Fruit fly (Drosophila melanogaster): Measurements from ENCODE around the gene psd.

psd gene

DNA sequence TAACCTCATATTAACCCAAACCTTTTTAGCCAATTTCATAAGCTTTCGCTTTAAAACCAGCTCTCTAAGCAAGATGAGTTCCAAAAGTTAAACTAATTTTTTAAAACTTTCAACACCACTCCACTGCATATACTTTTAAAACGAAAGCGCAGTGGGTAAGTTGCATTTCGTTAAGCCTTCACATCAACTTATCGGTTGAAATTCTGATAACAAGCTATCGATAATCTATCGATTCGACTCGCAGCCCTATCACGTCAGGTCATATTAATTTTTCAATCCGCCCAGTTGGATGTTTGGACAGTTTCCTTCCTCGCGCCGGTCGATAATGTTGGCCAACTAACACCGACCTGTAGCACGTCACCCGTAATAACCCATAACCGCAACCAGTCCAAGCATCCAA lies 21.3 kb upstream of the psd start, which contains the start of gene ifc (continued):
- TF ChIP-seq Stat92E (GFP tag; optimal IDR thresholded peaks at IDR 0.05) (peak in 1 of 3 experiments; percentile 14), CG14014 (GFP tag; IDR thresholded peaks at IDR 0.05) (no peak), ara (GFP tag; IDR thresholded peaks at IDR 0.05) (no peak), CG10209 (GFP tag; optimal IDR thresholded peaks at IDR 0.05) (peak; percentile 20), CG7357 (GFP tag; IDR thresholded peaks at IDR 0.05) (peak; percentile 99), maf-S (GFP tag; optimal IDR thresholded peaks at IDR 0.05) (peak; percentile 43), Trl (optimal IDR thresholded peaks at IDR 0.05) (no peak), Trl (GFP tag; optimal IDR thresholded peaks at IDR 0.05) (peak; percentile 75), CG10979 (tag; optimal IDR thresholded peaks at IDR 0.05) (peak; percentile 36), dm (GFP tag; optimal IDR thresholded peaks at IDR 0.05) (peak; percentile 70), Hr39 (optimal IDR thresholded peaks at IDR 0.05) (no peak), CG10147 (GFP tag; optimal IDR thresholded peaks at IDR 0.05) (no peak), CG13287 (GFP tag; IDR thresholded peaks at IDR 0.05; ENCODE audit: partially characterized antibody) (no peak), Mrtf (GFP tag; IDR thresholded peaks at IDR 0.05) (no peak), CG18764 (GFP tag; optimal IDR thresholded peaks at IDR 0.05) (peak; percentile 40), cato (GFP tag; optimal IDR thresholded peaks at IDR 0.05; ENCODE audit: borderline replicate concordance) (peak; percentile 17), Fer3 (tag; optimal IDR thresholded peaks at IDR 0.05) (peak; percentile 64), CrebB (tag; optimal IDR thresholded peaks at IDR 0.05) (peak; percentile 7), CG3838 (GFP tag; optimal IDR thresholded peaks at IDR 0.05) (no peak), CG10959 (GFP tag; IDR thresholded peaks at IDR 0.05) (no peak), CG8290 (GFP tag; optimal IDR thresholded peaks at IDR 0.05) (peak; percentile 89), CG8290 (tag; optimal IDR thresholded peaks at IDR 0.05) (peak; percentile 43 to 84), CG4404 (GFP tag; IDR thresholded peaks at IDR 0.05) (no peak), hkb (optimal IDR thresholded peaks at IDR 0.05) (peak; percentile 79), hkb (GFP tag; IDR thresholded peaks at IDR 0.05) (no peak), Sin3A (optimal IDR thresholded peaks at IDR 0.05) (peak; percentile 39), Atf6 (GFP tag; IDR thresholded peaks at IDR 0.05) (no peak), CG8944 (GFP tag; optimal IDR thresholded peaks at IDR 0.05) (peak; percentile 40), CG4854 (GFP tag; optimal IDR thresholded peaks at IDR 0.05) (peak; percentile 31), knrl (GFP tag; IDR thresholded peaks at IDR 0.05; ENCODE audit: partially characterized antibody) (no peak), CG3163 (GFP tag; optimal IDR thresholded peaks at IDR 0.05) (peak; percentile 51), CG15479 (GFP tag; optimal IDR thresholded peaks at IDR 0.05) (no peak), HmgZ (tag; optimal IDR thresholded peaks at IDR 0.05) (peak; percentile 82), luna (GFP tag; optimal IDR thresholded peaks at IDR 0.05) (peak; percentile 66), CG34422 (GFP tag; IDR thresholded peaks at IDR 0.05) (no peak), D19B (GFP tag; optimal IDR thresholded peaks at IDR 0.05) (peak; percentile 21), Dfd (GFP tag; optimal IDR thresholded peaks at IDR 0.05) (peak in 1 of 2 experiments; percentile 80), Hsf (GFP tag; optimal IDR thresholded peaks at IDR 0.05) (peak; percentile 55), Dip2 (GFP tag; IDR thresholded peaks at IDR 0.05) (no peak), CG10267 (tag; optimal IDR thresholded peaks at IDR 0.05) (peak; percentile 77), usp (GFP tag; optimal IDR thresholded peaks at IDR 0.05) (no peak), jigr1 (GFP tag; IDR thresholded peaks at IDR 0.05) (no peak), ftz-f1 (GFP tag; optimal IDR thresholded peaks at IDR 0.05) (no peak), bcd (GFP tag; optimal IDR thresholded peaks at IDR 0.05) (peak; percentile 87), CG4617 (GFP tag; optimal IDR thresholded peaks at IDR 0.05; ENCODE audit: borderline replicate concordance) (peak; percentile 61), eyg (GFP tag; optimal IDR thresholded peaks at IDR 0.05) (peak; percentile 53), kah (GFP tag; optimal IDR thresholded peaks at IDR 0.05) (peak; percentile 18), Scr (GFP tag; IDR thresholded peaks at IDR 0.05; ENCODE audit: partially characterized antibody) (no peak), CG10366 (GFP tag; IDR thresholded peaks at IDR 0.05) (no peak), CG17186 (GFP tag; optimal IDR thresholded peaks at IDR 0.05) (peak; percentile 66), HmgD (GFP tag; optimal IDR thresholded peaks at IDR 0.05) (peak; percentile 69), chif (GFP tag; optimal IDR thresholded peaks at IDR 0.05) (peak in 1 of 2 experiments; percentile 59), amos (GFP tag; IDR thresholded peaks at IDR 0.05; ENCODE audit: partially characterized antibody) (no peak)

Measured in whole organism, embryonic.